Worm (Caenorhabditis elegans): Measurements from ENCODE around the gene fbxl-1.

Gene fbxl-1

DNA sequence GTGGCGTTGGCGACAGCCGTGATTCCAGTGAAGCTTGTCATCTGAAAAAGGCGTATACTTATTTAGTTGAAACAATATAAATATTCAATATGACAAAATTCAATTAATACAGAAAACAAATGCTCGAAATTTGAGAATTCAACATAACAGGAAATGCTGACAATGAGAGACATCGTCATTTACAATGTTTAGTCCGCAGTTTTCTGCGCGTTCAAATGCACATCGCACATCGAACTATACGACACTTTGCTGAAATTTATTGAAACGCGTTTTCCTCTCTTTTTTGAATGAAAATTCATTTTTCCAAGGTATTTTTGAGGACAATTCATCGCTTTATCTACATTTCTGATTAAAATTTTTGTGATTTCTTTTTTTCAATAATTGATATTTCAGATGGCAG is 16.4 kb downstream of the fbxl-1 start, which contains the start of the genes pbs-6 and cids-1:
Gene pbs-6 (minus strand): TSS at position 41 of the 400 bp plus-strand sequence.
Gene cids-1 (plus strand): TSS at position 394 of the 400 bp plus-strand sequence.
- TF ChIP-seq lin-15B (tag; optimal IDR thresholded peaks at IDR 0.05) (peak; percentile 27), nfya-1 (tag; optimal IDR thresholded peaks at IDR 0.05; ENCODE audit: insufficient read depth) (peak; percentile 36), pha-4 (tag; optimal IDR thresholded peaks at IDR 0.05) (peak; percentile 5), lsy-12 (tag; optimal IDR thresholded peaks at IDR 0.05) (no peak), skn-1 (tag; optimal IDR thresholded peaks at IDR 0.05) (peak; percentile 44), ztf-11 (tag; optimal IDR thresholded peaks at IDR 0.05) (no peak), egl-27 (tag; optimal IDR thresholded peaks at IDR 0.05) (no peak)

DNA sequence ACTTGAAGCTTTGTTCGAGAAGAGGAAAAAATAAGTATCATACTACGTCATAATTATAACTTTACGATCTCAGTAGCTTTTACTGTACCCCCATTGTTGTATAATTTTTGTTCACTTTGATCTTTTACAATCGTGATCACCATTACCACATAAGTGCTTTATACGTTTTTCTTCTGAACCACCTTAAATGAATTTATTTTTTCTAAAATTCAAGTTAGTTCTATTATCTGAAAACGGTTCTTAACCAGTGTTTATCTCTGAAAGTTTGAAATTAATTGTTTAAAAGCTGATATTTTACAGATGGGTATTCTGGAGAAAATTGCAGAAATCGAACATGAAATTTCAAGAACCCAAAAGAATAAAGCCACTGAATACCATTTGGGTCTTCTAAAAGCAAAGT is 18.0 kb downstream of the fbxl-1 start, which contains the start of gene C02F5.3:
Gene C02F5.3 (plus strand): TSS at position 301 of the 400 bp plus-strand sequence.
- TF ChIP-seq nhr-237 (tag; optimal IDR thresholded peaks at IDR 0.05) (no peak), pha-4 (tag; optimal IDR thresholded peaks at IDR 0.05) (no peak), ztf-4 (tag; optimal IDR thresholded peaks at IDR 0.05) (no peak), lin-39 (tag; optimal IDR thresholded peaks at IDR 0.05) (no peak), ztf-11 (tag; optimal IDR thresholded peaks at IDR 0.05) (no peak), ceh-28 (tag; optimal IDR thresholded peaks at IDR 0.05) (no peak), ZK546.5 (tag; optimal IDR thresholded peaks at IDR 0.05) (no peak), nhr-76 (tag; optimal IDR thresholded peaks at IDR 0.05) (no peak), nhr-23 (tag; optimal IDR thresholded peaks at IDR 0.05) (no peak), aly-2 (tag; optimal IDR thresholded peaks at IDR 0.05) (no peak), daf-12 (tag; optimal IDR thresholded peaks at IDR 0.05) (no peak), nhr-67 (tag; optimal IDR thresholded peaks at IDR 0.05) (no peak), unc-39 (tag; optimal IDR thresholded peaks at IDR 0.05) (no peak), lsy-12 (tag; optimal IDR thresholded peaks at IDR 0.05) (no peak), nhr-77 (tag; optimal IDR thresholded peaks at IDR 0.05) (no peak), mml-1 (tag; optimal IDR thresholded peaks at IDR 0.05) (no peak), zag-1 (tag; optimal IDR thresholded peaks at IDR 0.05) (no peak)

DNA sequence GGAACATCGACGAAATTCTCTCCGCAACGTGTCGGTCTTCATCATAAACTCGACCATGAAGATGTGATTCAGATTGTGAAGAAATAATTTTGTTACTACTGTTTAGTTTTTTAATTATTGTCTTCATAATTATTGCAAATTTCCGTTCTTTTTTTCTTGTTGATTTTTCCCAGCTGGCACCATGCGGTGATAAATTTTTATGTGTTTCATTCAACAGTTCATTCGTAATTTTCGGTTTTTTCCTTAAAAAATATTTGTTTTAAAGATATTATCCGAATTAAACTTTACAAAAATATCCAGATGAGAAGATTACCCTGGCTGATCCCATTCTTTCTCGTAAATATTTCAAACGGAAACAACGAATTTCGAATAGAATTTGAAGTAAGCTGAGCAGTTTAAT is 19.4 kb downstream of the fbxl-1 start, which contains the start of gene C02F5.13:
Gene C02F5.13 (plus strand): TSS at position 301 of the 400 bp plus-strand sequence.
- no peak for TF ChIP-seq nhr-25 (tag; optimal IDR thresholded peaks at IDR 0.05)
- no peak for TF ChIP-seq nhr-11 (tag; optimal IDR thresholded peaks at IDR 0.05)
- no peak for TF ChIP-seq fos-1 (tag; optimal IDR thresholded peaks at IDR 0.05)
- TF ChIP-seq nhr-77 (tag; optimal IDR thresholded peaks at IDR 0.05), result no peak
- TF ChIP-seq skn-1 (tag; optimal IDR thresholded peaks at IDR 0.05), result no peak
- no peak for TF ChIP-seq ceh-28 (tag; optimal IDR thresholded peaks at IDR 0.05)
- TF ChIP-seq sea-2 (GFP tag; optimal IDR thresholded peaks at IDR 0.05), result no peak

DNA sequence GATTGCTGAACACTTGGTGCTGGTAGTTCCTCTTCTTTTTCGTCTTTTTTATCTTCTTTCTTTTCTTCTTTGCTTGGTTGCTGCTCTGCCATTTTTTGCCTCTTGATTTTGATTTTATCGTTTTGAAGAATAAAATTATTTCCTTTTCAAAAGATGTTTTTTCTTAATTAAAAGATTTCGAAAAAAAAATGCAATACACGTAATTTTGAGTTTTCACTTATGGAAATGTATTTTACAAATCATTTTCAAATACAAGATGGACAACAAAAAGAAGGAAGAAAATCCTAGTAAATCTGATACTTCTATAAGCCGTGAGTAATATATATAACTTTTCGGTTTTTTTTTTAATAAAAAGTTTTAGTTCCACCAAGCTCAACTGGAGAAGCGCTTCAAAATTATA is 21.8 kb downstream of the fbxl-1 start, which contains the start of the genes C02F5.10 and C02F5.2:
Gene C02F5.10 (minus strand): TSS at position 101 of the 400 bp plus-strand sequence.
Gene C02F5.2 (plus strand): TSS at position 239 of the 400 bp plus-strand sequence.
- no peak for TF ChIP-seq sea-2 (GFP tag; optimal IDR thresholded peaks at IDR 0.05)
- TF ChIP-seq nhr-67 (tag; optimal IDR thresholded peaks at IDR 0.05), result no peak
- TF ChIP-seq tbx-2 (tag; optimal IDR thresholded peaks at IDR 0.05), result no peak
- TF ChIP-seq ceh-82 (tag; optimal IDR thresholded peaks at IDR 0.05), result no peak

DNA sequence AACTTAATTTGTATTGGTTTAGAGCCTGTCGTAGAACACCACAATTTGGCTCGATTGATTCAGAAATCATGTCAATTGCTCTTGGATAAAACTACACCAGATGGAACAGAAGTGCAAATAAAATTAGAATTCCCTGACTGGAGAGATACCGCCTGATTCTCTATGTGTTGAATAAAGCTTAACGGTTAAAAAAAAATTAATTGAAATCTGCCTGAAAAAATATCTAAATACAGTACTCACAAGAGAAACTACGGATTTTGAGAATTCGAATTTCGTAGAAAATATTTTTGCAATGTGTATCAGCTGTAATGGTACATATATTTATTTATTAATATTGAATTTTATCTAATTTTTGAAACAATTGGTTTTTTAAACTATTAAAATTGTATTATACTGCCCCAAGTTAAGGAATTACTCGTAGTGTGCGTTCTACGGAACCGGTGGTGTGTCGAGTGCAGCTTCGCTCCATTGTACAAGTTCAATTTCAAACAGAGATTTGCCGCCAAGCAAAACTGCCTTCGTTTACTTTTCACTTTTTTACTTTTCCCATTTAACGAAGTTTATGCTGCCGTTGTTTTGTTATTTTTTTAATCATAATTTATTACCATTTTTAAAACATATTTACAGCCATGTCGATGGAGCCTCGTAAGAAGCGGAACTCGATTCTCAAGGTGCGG is 22.5 kb downstream of the fbxl-1 start, which contains the start of gene knl-1:
Gene knl-1 (plus strand): TSS at position 626 of the 677 bp plus-strand sequence.
- TF ChIP-seq nhr-12 (tag; optimal IDR thresholded peaks at IDR 0.05) (no peak), ztf-11 (tag; optimal IDR thresholded peaks at IDR 0.05) (no peak), ceh-16 (tag; optimal IDR thresholded peaks at IDR 0.05) (no peak), fos-1 (tag; optimal IDR thresholded peaks at IDR 0.05) (no peak), unc-39 (tag; optimal IDR thresholded peaks at IDR 0.05) (no peak), egl-5 (tag; optimal IDR thresholded peaks at IDR 0.05) (no peak), lsy-12 (tag; optimal IDR thresholded peaks at IDR 0.05) (no peak), sea-2 (GFP tag; optimal IDR thresholded peaks at IDR 0.05) (no peak), ceh-82 (tag; optimal IDR thresholded peaks at IDR 0.05) (no peak), elt-1 (tag; optimal IDR thresholded peaks at IDR 0.05) (no peak), skn-1 (tag; optimal IDR thresholded peaks at IDR 0.05) (no peak), nhr-23 (tag; optimal IDR thresholded peaks at IDR 0.05) (peak; percentile 51), egl-27 (tag; optimal IDR thresholded peaks at IDR 0.05) (no peak), ztf-4 (tag; optimal IDR thresholded peaks at IDR 0.05) (no peak), ceh-9 (tag; optimal IDR thresholded peaks at IDR 0.05) (no peak), unc-62 (GFP tag; optimal IDR thresholded peaks at IDR 0.05) (no peak), ceh-28 (tag; optimal IDR thresholded peaks at IDR 0.05) (no peak), mml-1 (tag; optimal IDR thresholded peaks at IDR 0.05) (no peak), fkh-10 (GFP tag; optimal IDR thresholded peaks at IDR 0.05) (no peak), ama-1 (optimal IDR thresholded peaks at IDR 0.05) (no peak), nhr-11 (tag; optimal IDR thresholded peaks at IDR 0.05) (no peak), lin-15B (tag; optimal IDR thresholded peaks at IDR 0.05) (peak; percentile 69), nhr-77 (tag; optimal IDR thresholded peaks at IDR 0.05) (no peak), nhr-67 (tag; optimal IDR thresholded peaks at IDR 0.05) (no peak), aly-2 (tag; optimal IDR thresholded peaks at IDR 0.05) (no peak), nhr-237 (tag; optimal IDR thresholded peaks at IDR 0.05) (no peak), zag-1 (tag; optimal IDR thresholded peaks at IDR 0.05) (no peak), nfya-1 (tag; optimal IDR thresholded peaks at IDR 0.05; ENCODE audit: insufficient read depth) (peak; percentile 52), elt-2 (tag; optimal IDR thresholded peaks at IDR 0.05) (peak; percentile 28), hmg-11 (tag; optimal IDR thresholded peaks at IDR 0.05) (no peak), pqm-1 (tag; optimal IDR thresholded peaks at IDR 0.05) (peak; percentile 5), nhr-76 (tag; optimal IDR thresholded peaks at IDR 0.05) (no peak), daf-12 (tag; optimal IDR thresholded peaks at IDR 0.05) (no peak), nhr-25 (tag; optimal IDR thresholded peaks at IDR 0.05) (peak; percentile 28), R02D3.7 (tag; optimal IDR thresholded peaks at IDR 0.05) (peak; percentile 9), pha-4 (tag; optimal IDR thresholded peaks at IDR 0.05) (peak; percentile 94)

All from whole organism, L3 larva.